Fruit fly (Drosophila melanogaster) S2 (cell line): ENCODE data around the gene Tnpo-SR.

Experiments used
- CG8478 ChIP-seq: fragments of >200 bp; optimal IDR thresholded peaks from 2 replicates; lab custom pipeline; 2018
- CTCF ChIP-seq, 2 experiments: fragments of >200 bp; optimal IDR thresholded peaks; 2 replicates each; lab custom pipeline; 2018

dm6 chr2L:2810831-2811230, 51.1 kb downstream of the Tnpo-SR start:
- TF ChIP-seq CG8478 (lab: Kevin White, UChicago) (no peak), CTCF (optimal IDR thresholded peaks at IDR 0.05; lab: Kevin White, UChicago) (no peak)
